Fruit fly (Drosophila melanogaster): Measurements from ENCODE around the gene Snoo.

The Snoo gene

dm6 chr2L:7933186-7933585 is 50.8 kb downstream of the Snoo start (continued):
- TF ChIP-seq CG9727 (GFP tag; optimal IDR thresholded peaks at IDR 0.05) (no peak), CG8924 (tag; optimal IDR thresholded peaks at IDR 0.05) (no peak), CG2889 (GFP tag; IDR thresholded peaks at IDR 0.05) (no peak), lov (optimal IDR thresholded peaks at IDR 0.05) (no peak), lov (GFP tag; IDR thresholded peaks at IDR 0.05) (no peak), fd64A (GFP tag; optimal IDR thresholded peaks at IDR 0.05) (no peak), Ada2b (GFP tag; IDR thresholded peaks at IDR 0.05) (no peak), unpg (GFP tag; optimal IDR thresholded peaks at IDR 0.05) (no peak), CG16813 (GFP tag; IDR thresholded peaks at IDR 0.05; ENCODE audit: partially characterized antibody) (no peak), Sry-β (GFP tag; optimal IDR thresholded peaks at IDR 0.05) (no peak), CG10321 (GFP tag; IDR thresholded peaks at IDR 0.05) (no peak), CG17802 (tag; optimal IDR thresholded peaks at IDR 0.05) (no peak), chinmo (GFP tag; IDR thresholded peaks at IDR 0.05; ENCODE audit: partially characterized antibody) (0 out of 4 replicates have a peak, but pooled peaks have one; percentile 50), hb (GFP tag; IDR thresholded peaks at IDR 0.05; ENCODE audit: partially characterized antibody) (no peak), sob (GFP tag; IDR thresholded peaks at IDR 0.05) (no peak), tll (GFP tag; optimal IDR thresholded peaks at IDR 0.05) (no peak), CG34422 (GFP tag; IDR thresholded peaks at IDR 0.05) (no peak), CG17568 (GFP tag; optimal IDR thresholded peaks at IDR 0.05) (no peak), salm (tag; optimal IDR thresholded peaks at IDR 0.05) (no peak), Ets65A (GFP tag) (no peak), Dbx (GFP tag; IDR thresholded peaks at IDR 0.05) (no peak; the same call in 2 of the 3 replicates), CG12071 (GFP tag; optimal IDR thresholded peaks at IDR 0.05) (no peak), lab (GFP tag; optimal IDR thresholded peaks at IDR 0.05) (no peak), Deaf1 (tag; optimal IDR thresholded peaks at IDR 0.05) (peak; percentile 81), H15 (GFP tag; IDR thresholded peaks at IDR 0.05) (no peak), HLH4C (GFP tag; IDR thresholded peaks at IDR 0.05; ENCODE audit: partially characterized antibody) (no peak), CG4328 (GFP tag; optimal IDR thresholded peaks at IDR 0.05) (no peak), Drgx (GFP tag; IDR thresholded peaks at IDR 0.05) (no peak), CG12942 (GFP tag; optimal IDR thresholded peaks at IDR 0.05) (no peak), seq (GFP tag; IDR thresholded peaks at IDR 0.05) (no peak), kni (GFP tag; optimal IDR thresholded peaks at IDR 0.05) (no peak), CG4360 (GFP tag; IDR thresholded peaks at IDR 0.05) (no peak), ham (GFP tag; IDR thresholded peaks at IDR 0.05) (no peak), nerfin-2 (GFP tag; IDR thresholded peaks at IDR 0.05; ENCODE audit: partially characterized antibody) (no peak), Med (GFP tag) (peak; percentile 82), CG31441 (GFP tag; IDR thresholded peaks at IDR 0.05) (no peak), otp (GFP tag; IDR thresholded peaks at IDR 0.05) (no peak), Ptx1 (GFP tag; IDR thresholded peaks at IDR 0.05) (0 out of 2 replicates have a peak, but pooled peaks have one; percentile 17), gcm (GFP tag; optimal IDR thresholded peaks at IDR 0.05) (no peak), Oaz (GFP tag; IDR thresholded peaks at IDR 0.05) (no peak), Dad (GFP tag; optimal IDR thresholded peaks at IDR 0.05) (no peak), CG8478 (optimal IDR thresholded peaks at IDR 0.05) (peak; percentile 7), gce (GFP tag; IDR thresholded peaks at IDR 0.05) (no peak)

All from whole organism, embryonic.